Worm (Caenorhabditis elegans): ENCODE results near the gene cri-3.

- TF ChIP-seq ceh-18 (tag; optimal IDR thresholded peaks at IDR 0.05) (no peak), nhr-232 (tag; optimal IDR thresholded peaks at IDR 0.05) (no peak), ceh-34 (tag; optimal IDR thresholded peaks at IDR 0.05) (no peak), ama-1 (optimal IDR thresholded peaks at IDR 0.05) (no peak), pqm-1 (tag; optimal IDR thresholded peaks at IDR 0.05) (no peak)
These were observed 22.8 kb downstream of the cri-3 start for ce11 chrIII:3418906-3419305.

Data from whole organism, late embryonic.